Worm (Caenorhabditis elegans): Measurements from ENCODE around the gene F56C3.3.
A peak's percentile ranks its signal among the peaks of the same experiment; 100 is the strongest.

F56C3.3 gene

DNA sequence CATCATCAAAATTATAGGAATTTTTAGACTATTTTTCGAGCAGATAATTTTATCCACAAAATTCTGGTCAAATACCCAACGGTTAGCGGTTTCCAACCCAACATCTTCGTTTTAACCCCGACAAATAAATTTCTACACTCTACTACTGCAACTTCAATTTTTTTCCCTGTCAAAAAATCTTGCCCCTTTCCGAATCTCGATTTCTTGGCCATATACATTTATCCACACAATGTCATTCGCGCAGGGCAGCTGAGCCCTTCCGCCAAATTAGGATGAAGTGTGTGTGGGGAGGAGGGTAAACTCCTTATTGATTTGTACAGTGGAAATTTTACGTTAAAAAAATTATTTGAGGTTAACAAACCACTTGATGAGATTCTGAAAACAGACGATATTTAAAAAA lies 13.4 kb downstream of the F56C3.3 start (continued):
- no peak for TF ChIP-seq ceh-91 (GFP tag; IDR thresholded peaks at IDR 0.05)
- no peak for TF ChIP-seq rpc-1 (optimal IDR thresholded peaks at IDR 0.05)
- TF ChIP-seq rpc-1 (tag; optimal IDR thresholded peaks at IDR 0.05): no peak
- no peak for TF ChIP-seq sptf-2 (GFP tag; optimal IDR thresholded peaks at IDR 0.05)
- peak; percentile 84 for TF ChIP-seq F57A8.1 (GFP tag; optimal IDR thresholded peaks at IDR 0.05)
- TF ChIP-seq lin-40 (tag; optimal IDR thresholded peaks at IDR 0.05): peak; percentile 99
- TF ChIP-seq egrh-3 (GFP tag; IDR thresholded peaks at IDR 0.05): no peak
- TF ChIP-seq ceh-40 (GFP tag; IDR thresholded peaks at IDR 0.05): no peak
- TF ChIP-seq egl-18 (GFP tag; IDR thresholded peaks at IDR 0.05): peak; percentile 87
- peak; percentile 85 for TF ChIP-seq lin-54 (GFP tag; optimal IDR thresholded peaks at IDR 0.05)
- TF ChIP-seq tbx-9 (tag; optimal IDR thresholded peaks at IDR 0.05; ENCODE audit: borderline replicate concordance): no peak
- peak; percentile 38 for TF ChIP-seq nhr-27 (tag; optimal IDR thresholded peaks at IDR 0.05)
- peak; percentile 98 for TF ChIP-seq cebp-2 (GFP tag; IDR thresholded peaks at IDR 0.05)
- TF ChIP-seq ztf-3 (GFP tag; optimal IDR thresholded peaks at IDR 0.05): peak; percentile 87
- TF ChIP-seq hlh-12 (tag; optimal IDR thresholded peaks at IDR 0.05): no peak
- TF ChIP-seq F49E8.2 (tag; optimal IDR thresholded peaks at IDR 0.05; ENCODE audit: insufficient read depth): no peak
- peak; percentile 96 for TF ChIP-seq nfyb-1 (GFP tag; IDR thresholded peaks at IDR 0.05)
- no peak for TF ChIP-seq hsf-1 (GFP tag; IDR thresholded peaks at IDR 0.05)
- peak; percentile 86 for TF ChIP-seq akir-1 (GFP tag; optimal IDR thresholded peaks at IDR 0.05)
- TF ChIP-seq lir-1 (GFP tag; conservative IDR thresholded peaks at IDR 0.05): peak; percentile 87
- TF ChIP-seq zim-3 (tag; optimal IDR thresholded peaks at IDR 0.05): no peak
- peak; percentile 43 to 90 for TF ChIP-seq let-607 (tag; optimal IDR thresholded peaks at IDR 0.05)
- no peak for TF ChIP-seq aptf-3 (GFP tag; IDR thresholded peaks at IDR 0.05)
- peak; percentile 53 for TF ChIP-seq B0261.1 (tag; optimal IDR thresholded peaks at IDR 0.05)
- no peak for TF ChIP-seq let-526 (GFP tag; IDR thresholded peaks at IDR 0.05)
- TF ChIP-seq snpc-4 (GFP tag; optimal IDR thresholded peaks at IDR 0.05): peak; percentile 67
- TF ChIP-seq snpc-4 (tag; optimal IDR thresholded peaks at IDR 0.05): peak; percentile 55 to 88 (median 80)
- peak; percentile 98 for TF ChIP-seq ztf-26 (tag; optimal IDR thresholded peaks at IDR 0.05)
- no peak for TF ChIP-seq him-1 (tag; optimal IDR thresholded peaks at IDR 0.05)
- TF ChIP-seq ztf-25 (GFP tag; IDR thresholded peaks at IDR 0.05): no peak
- peak; percentile 87 for TF ChIP-seq F10E7.11 (tag; optimal IDR thresholded peaks at IDR 0.05)
- peak; percentile 98 for TF ChIP-seq ZK185.1 (tag; optimal IDR thresholded peaks at IDR 0.05; ENCODE audit: poor library complexity, severe bottlenecking)
- TF ChIP-seq nhr-80 (tag; optimal IDR thresholded peaks at IDR 0.05): peak; percentile 76
- TF ChIP-seq ceh-100 (GFP tag; IDR thresholded peaks at IDR 0.05): peak; percentile 28; the same call in 1 of the 2 replicates
- no peak for TF ChIP-seq sea-2 (GFP tag; IDR thresholded peaks at IDR 0.05)
- TF ChIP-seq rcor-1 (GFP tag; IDR thresholded peaks at IDR 0.05): peak; percentile 94
- peak; percentile 83 for TF ChIP-seq mcd-1 (GFP tag; IDR thresholded peaks at IDR 0.05)
- TF ChIP-seq F23B12.7 (tag; optimal IDR thresholded peaks at IDR 0.05; ENCODE audit: insufficient read depth): peak; percentile 94
- peak; percentile 35; the same call in 1 of the 2 replicates for TF ChIP-seq attf-3 (GFP tag; conservative IDR thresholded peaks at IDR 0.05)
- TF ChIP-seq athp-1 (tag; optimal IDR thresholded peaks at IDR 0.05): no peak
- TF ChIP-seq sdz-38 (tag; optimal IDR thresholded peaks at IDR 0.05): peak; percentile 36
- no peak for TF ChIP-seq attf-5 (GFP tag; optimal IDR thresholded peaks at IDR 0.05)
- TF ChIP-seq Y53F4B.3 (GFP tag; IDR thresholded peaks at IDR 0.05): no peak
- TF ChIP-seq unc-130 (GFP tag; optimal IDR thresholded peaks at IDR 0.05): no peak
- TF ChIP-seq nfya-1 (tag; optimal IDR thresholded peaks at IDR 0.05; ENCODE audit: borderline replicate concordance, insufficient read depth): no peak
- TF ChIP-seq ztf-28 (GFP tag; IDR thresholded peaks at IDR 0.05): no peak
- TF ChIP-seq D2030.7 (GFP tag; IDR thresholded peaks at IDR 0.05): no peak
- TF ChIP-seq lsl-1 (GFP tag; optimal IDR thresholded peaks at IDR 0.05): no peak
- TF ChIP-seq K11D2.4 (GFP tag; IDR thresholded peaks at IDR 0.05): peak; percentile 98
